Worm (Caenorhabditis elegans) whole organism, young adult: ENCODE data around the gene C25D7.15.

Experiments
- T26A5.8 ChIP-seq: sonication (generic microtip); optimal IDR thresholded peaks from 2 replicates; lab custom pipeline; 2016; ENCODE audit warnings: missing genetic modification characterization, missing compliant biosample characterization
- attf-5 ChIP-seq: fragments of 200-800 bp; sonication (Bioruptor generic); optimal IDR thresholded peaks from 2 replicates; lab custom pipeline; 2018; ENCODE audit warnings: mild to moderate bottlenecking, missing genetic modification characterization, missing compliant biosample characterization
- ceh-100 ChIP-seq: fragments of 200-800 bp; sonication (Bioruptor generic); IDR thresholded peaks from 2 replicates; pipeline ENCODE4 v1.3.6; 2022; ENCODE audit warnings: missing genetic modification reagents, missing genetic modification characterization, missing compliant biosample characterization
- hmg-20 ChIP-seq: fragments of 200-800 bp; sonication (Bioruptor generic); IDR thresholded peaks from 2 replicates; pipeline ENCODE4 v1.3.6; 2022; ENCODE audit warnings: missing genetic modification reagents, missing genetic modification characterization, missing compliant biosample characterization
- nfya-1 ChIP-seq: sonication (generic microtip); optimal IDR thresholded peaks from 2 replicates; lab custom pipeline; 2017; ENCODE audit warnings: antibody characterized with exemption, missing compliant biosample characterization, missing genetic modification characterization, borderline replicate concordance; ENCODE audit not compliant: insufficient read depth
- nfya-2 ChIP-seq: fragments of 200-800 bp; sonication (Bioruptor generic); IDR thresholded peaks from 2 replicates; pipeline ENCODE4 v1.3.6; 2022; ENCODE audit warnings: missing genetic modification reagents, missing genetic modification characterization, missing compliant biosample characterization
- nhr-27 ChIP-seq: fragments of 200-800 bp; sonication (Bioruptor generic); optimal IDR thresholded peaks from 2 replicates; lab custom pipeline; 2018; ENCODE audit warnings: mild to moderate bottlenecking, missing genetic modification characterization, moderate library complexity, missing compliant biosample characterization
- rcor-1 ChIP-seq: fragments of 200-800 bp; sonication (Bioruptor generic); IDR thresholded peaks from 2 replicates; pipeline ENCODE4 v1.3.6; 2022; ENCODE audit warnings: missing genetic modification reagents, missing genetic modification characterization, missing compliant biosample characterization
- snpc-1.1 ChIP-seq: sonication (generic microtip); optimal IDR thresholded peaks from 2 replicates; lab custom pipeline; 2017; ENCODE audit warnings: missing genetic modification characterization, mild to moderate bottlenecking, missing compliant biosample characterization, antibody characterized with exemption, moderate library complexity, missing genotype, missing genetic modification reagents; ENCODE audit not compliant: insufficient read depth
- snpc-4 ChIP-seq, 5 experiments: fragments of 150-350 bp in 1 of 5; sonication (generic microtip) in 4 of 5; optimal IDR thresholded peaks; 2 replicates each; lab custom pipeline; 2014 to 2018; ENCODE audit warnings: missing genetic modification characterization in 5 of 5, missing biosample characterization in 3 of 5, antibody characterized with exemption in 2 of 5, mild to moderate bottlenecking in 2 of 5, missing compliant biosample characterization in 2 of 5, missing genotype in 2 of 5, moderate library complexity in 2 of 5, missing genetic modification reagents in 1 of 5
- unc-62 ChIP-seq: fragments of 150-350 bp; optimal IDR thresholded peaks from 2 replicates; lab custom pipeline; 2014; ENCODE audit warnings: missing biosample characterization, missing genetic modification reagents, missing genetic modification characterization

- TF ChIP-seq snpc-4 (GFP tag; optimal IDR thresholded peaks at IDR 0.05; lab: Kevin White, UChicago): no peak
- no peak for TF ChIP-seq snpc-4 (tag; optimal IDR thresholded peaks at IDR 0.05; lab: Kevin White, UChicago)
- TF ChIP-seq rcor-1: no peak
- no peak for TF ChIP-seq nfya-1 (tag; lab: Kevin White, UChicago)
- no peak for TF ChIP-seq unc-62 (GFP tag; lab: Kevin White, UChicago)
- no peak for TF ChIP-seq attf-5 (GFP tag; lab: Kevin White, UChicago)
- TF ChIP-seq snpc-1.1 (tag; lab: Kevin White, UChicago): no peak
- no peak for TF ChIP-seq T26A5.8
- no peak for TF ChIP-seq nfya-2 (GFP tag; lab: Robert Waterston, UW)
- TF ChIP-seq hmg-20 (GFP tag; lab: Robert Waterston, UW): no peak
- TF ChIP-seq ceh-100 (GFP tag; lab: Robert Waterston, UW): no peak
- no peak for TF ChIP-seq nhr-27
Measured at ce11 chrV:15063987-15064386, 4.4 kb downstream of the C25D7.15 start, which contains the start of gene rap-2.
